Worm (Caenorhabditis elegans): Measurements from ENCODE around the gene F46E10.3.

DNA sequence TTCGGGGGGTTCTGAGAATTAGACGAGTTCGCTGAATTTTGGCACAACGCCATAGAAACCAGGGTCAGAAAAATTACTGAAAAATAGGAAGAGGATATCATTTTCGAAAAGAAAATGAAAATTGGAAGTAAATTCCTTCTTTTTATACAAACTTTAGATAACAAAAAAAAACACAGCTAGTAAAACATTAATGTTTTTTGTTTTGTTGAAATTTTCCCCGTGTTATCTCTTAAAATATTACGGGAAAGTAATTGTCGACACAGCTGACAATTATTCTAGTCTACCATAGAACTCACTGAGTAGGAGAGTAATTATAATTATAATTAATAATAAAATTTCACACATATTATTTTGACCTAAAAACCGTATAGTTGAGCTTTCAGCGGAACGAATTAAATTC, 41.0 kb downstream of the F46E10.3 start, which contains the start of gene spp-26:
- TF ChIP-seq ceh-9 (tag; optimal IDR thresholded peaks at IDR 0.05) (no peak), fkh-10 (GFP tag; optimal IDR thresholded peaks at IDR 0.05) (no peak), rnt-1 (tag; optimal IDR thresholded peaks at IDR 0.05) (no peak), elt-4 (tag; optimal IDR thresholded peaks at IDR 0.05) (no peak), nfya-1 (tag; optimal IDR thresholded peaks at IDR 0.05) (no peak), lim-6 (tag; optimal IDR thresholded peaks at IDR 0.05) (no peak)
